Fruit fly (Drosophila melanogaster) S2 (cell line): ENCODE measurements around the gene Cpr64Ad.

Experiments used
- CG8478 ChIP-seq: fragments of >200 bp; optimal IDR thresholded peaks from 2 replicates; lab custom pipeline; 2018
- CTCF ChIP-seq, 2 experiments: fragments of >200 bp; optimal IDR thresholded peaks; 2 replicates each; lab custom pipeline; 2018

DNA sequence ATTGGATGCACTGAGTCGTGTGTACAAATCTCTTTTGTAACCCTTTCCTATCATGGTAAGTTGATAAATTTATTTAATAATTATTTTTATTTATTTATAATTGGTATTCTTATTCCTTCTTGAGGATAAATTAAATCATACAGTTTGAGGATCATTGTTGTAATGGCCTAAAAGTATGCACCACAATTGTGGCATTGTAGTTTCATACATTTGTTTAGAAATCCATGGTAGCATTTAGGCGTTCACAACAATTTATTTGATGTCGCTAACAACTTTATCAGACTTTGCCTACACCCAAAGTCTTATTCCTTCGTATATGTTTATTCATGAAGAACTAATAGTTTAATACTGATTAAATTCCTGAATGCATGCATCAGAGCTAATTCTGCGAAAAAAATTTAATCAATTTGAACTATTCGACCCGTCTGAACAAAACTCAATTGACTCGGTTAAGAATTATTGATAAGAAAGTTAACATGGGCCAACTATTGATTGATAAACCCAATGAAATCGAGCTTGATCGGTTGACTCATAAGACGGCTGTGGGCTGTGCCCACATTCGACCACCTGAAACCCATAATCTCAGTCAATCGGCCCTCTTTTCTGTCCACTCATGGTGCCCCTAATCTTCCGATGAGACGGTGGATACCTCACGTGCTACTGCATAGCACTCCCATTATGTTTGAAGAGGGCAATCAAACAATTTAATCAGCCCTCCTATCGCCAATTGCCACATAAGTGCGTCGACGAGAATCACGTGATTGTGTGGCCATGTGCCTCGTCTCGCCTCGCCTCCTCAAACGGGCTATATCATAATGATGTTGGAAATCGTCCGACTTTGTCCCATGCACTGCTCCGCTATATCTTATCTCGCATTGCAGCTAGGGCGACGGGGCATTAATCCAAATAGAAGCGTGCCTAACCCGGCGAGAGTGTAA lies 4.4 kb downstream of the Cpr64Ad start:
- TF ChIP-seq CG8478 (lab: Kevin White, UChicago) (no peak), CTCF (optimal IDR thresholded peaks at IDR 0.05; lab: Kevin White, UChicago) (peak in 1 of 2 experiments; percentile 10)
